Worm (Caenorhabditis elegans): Measurements from ENCODE around the gene prmt-4.

DNA sequence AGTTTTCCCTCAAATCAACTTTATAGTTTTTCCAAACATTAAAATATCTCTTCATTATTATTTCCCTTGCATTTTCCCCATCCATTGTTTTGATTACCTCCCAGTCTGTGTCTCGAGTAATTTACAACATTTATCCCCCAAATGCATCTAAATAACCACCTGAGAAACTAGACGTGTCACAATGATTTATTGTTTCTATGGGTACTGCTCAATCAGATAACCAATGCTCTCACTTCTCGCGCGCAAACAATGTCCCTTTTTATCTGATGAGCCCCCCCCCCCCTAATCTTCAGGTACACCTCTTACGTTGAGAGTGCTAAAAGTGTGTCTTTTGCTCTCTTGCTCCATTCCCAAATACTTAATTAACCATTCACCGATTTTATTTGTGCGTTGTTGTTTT is 49.4 kb downstream of the prmt-4 start:
- TF ChIP-seq ets-4 (tag; optimal IDR thresholded peaks at IDR 0.05) = no peak
- TF ChIP-seq sdc-2 (tag; optimal IDR thresholded peaks at IDR 0.05) = no peak
- TF ChIP-seq fkh-10 (GFP tag; optimal IDR thresholded peaks at IDR 0.05) = no peak
- TF ChIP-seq rnt-1 (tag; optimal IDR thresholded peaks at IDR 0.05) = no peak
- TF ChIP-seq hlh-30 (tag; optimal IDR thresholded peaks at IDR 0.05; ENCODE audit: insufficient read depth) = no peak
- TF ChIP-seq ceh-24 (tag; optimal IDR thresholded peaks at IDR 0.05) = no peak
- TF ChIP-seq ama-1 (optimal IDR thresholded peaks at IDR 0.05) = no peak
- TF ChIP-seq ceh-9 (tag; optimal IDR thresholded peaks at IDR 0.05) = no peak
- no peak for TF ChIP-seq pros-1 (tag; optimal IDR thresholded peaks at IDR 0.05)
- no peak for TF ChIP-seq ceh-19 (GFP tag; optimal IDR thresholded peaks at IDR 0.05)

Measured in whole organism, late embryonic.